Fruit fly (Drosophila melanogaster) whole organism, embryonic: ENCODE data around the gene CG33110.

Experiments used
- Ada2b ChIP-seq: fragments of 200-800 bp; sonication (Bioruptor generic); IDR thresholded peaks from 2 replicates; pipeline ENCODE4 v1.3.6; 2022; ENCODE audit warnings: missing biosample characterization, missing genetic modification characterization
- Adf1 ChIP-seq: fragments of 200-800 bp; sonication (Bioruptor generic); IDR thresholded peaks from 2 replicates; pipeline ENCODE4 v1.3.6; 2022; ENCODE audit warnings: missing biosample characterization, missing genetic modification characterization
- CG10979 ChIP-seq: fragments of 200-800 bp; sonication (Bioruptor generic); optimal IDR thresholded peaks from 2 replicates; lab custom pipeline; 2018; ENCODE audit warnings: missing biosample characterization, mild to moderate bottlenecking, missing genetic modification characterization, moderate library complexity
- CG11695 ChIP-seq: fragments of 200-800 bp; sonication (Bioruptor generic); IDR thresholded peaks from 3 replicates; pipeline ENCODE4 v1.3.6; 2022; ENCODE audit warnings: missing biosample characterization, missing genetic modification characterization
- CG1233 ChIP-seq: fragments of 200-800 bp; sonication (Bioruptor generic); optimal IDR thresholded peaks from 4 replicates; lab custom pipeline; 2018; ENCODE audit warnings: missing biosample characterization, mild to moderate bottlenecking, missing genetic modification characterization
- CG12391 ChIP-seq: fragments of 200-800 bp; sonication (Bioruptor generic); optimal IDR thresholded peaks from 3 replicates; lab custom pipeline; 2018; ENCODE audit warnings: missing biosample characterization, mild to moderate bottlenecking, missing genetic modification characterization, moderate library complexity
- CG12744 ChIP-seq: fragments of 200-800 bp; sonication (Bioruptor generic); optimal IDR thresholded peaks from 2 replicates; lab custom pipeline; 2016; ENCODE audit warnings: missing biosample characterization, missing genetic modification characterization
- CG15601 ChIP-seq: fragments of 200-800 bp; sonication (Bioruptor generic); optimal IDR thresholded peaks from 3 replicates; lab custom pipeline; 2019; ENCODE audit warnings: missing biosample characterization, mild to moderate bottlenecking, missing genetic modification characterization, moderate library complexity
- CG15696 ChIP-seq: fragments of 200-800 bp; sonication (Bioruptor generic); optimal IDR thresholded peaks from 2 replicates; lab custom pipeline; 2019; ENCODE audit warnings: missing biosample characterization, mild to moderate bottlenecking, missing genetic modification characterization, moderate library complexity
- CG17186 ChIP-seq: fragments of 200-800 bp; sonication (Bioruptor generic); optimal IDR thresholded peaks from 3 replicates; lab custom pipeline; 2017; ENCODE audit warnings: missing biosample characterization, missing genetic modification reagents, missing genetic modification characterization
- CG17328 ChIP-seq: fragments of 200-800 bp; sonication (Bioruptor generic); IDR thresholded peaks from 2 replicates; pipeline ENCODE4 v1.3.6; 2022; ENCODE audit warnings: missing biosample characterization, missing genetic modification characterization
- CG17359 ChIP-seq: fragments of 200-800 bp; sonication (Bioruptor generic); optimal IDR thresholded peaks from 3 replicates; lab custom pipeline; 2018; ENCODE audit warnings: missing biosample characterization, mild to moderate bottlenecking, missing genetic modification characterization, moderate library complexity
- CG17385 ChIP-seq: fragments of 200-800 bp; sonication (Bioruptor generic); optimal IDR thresholded peaks from 3 replicates; lab custom pipeline; 2018; ENCODE audit warnings: missing biosample characterization, mild to moderate bottlenecking, missing genetic modification characterization
- CG17802 ChIP-seq: fragments of 200-800 bp; sonication (Bioruptor generic); optimal IDR thresholded peaks from 2 replicates; lab custom pipeline; 2018; ENCODE audit warnings: missing biosample characterization, mild to moderate bottlenecking, missing genetic modification characterization, moderate library complexity
- CG18262 ChIP-seq: fragments of 200-800 bp; optimal IDR thresholded peaks from 3 replicates; lab custom pipeline; 2019; ENCODE audit warnings: missing biosample characterization, mild to moderate bottlenecking, missing genetic modification characterization, moderate library complexity
- CG2712 ChIP-seq: fragments of 200-800 bp; optimal IDR thresholded peaks from 3 replicates; lab custom pipeline; 2019; ENCODE audit warnings: missing biosample characterization, mild to moderate bottlenecking, missing genetic modification characterization, moderate library complexity
- CG4820 ChIP-seq: fragments of 200-800 bp; sonication (Bioruptor generic); optimal IDR thresholded peaks from 3 replicates; lab custom pipeline; 2016; ENCODE audit warnings: missing biosample characterization, missing genetic modification characterization
- CG6654 ChIP-seq: fragments of 200-800 bp; sonication (Bioruptor generic); optimal IDR thresholded peaks from 2 replicates; lab custom pipeline; 2017; ENCODE audit warnings: missing biosample characterization, mild to moderate bottlenecking, missing genetic modification characterization
- CG6689 ChIP-seq: fragments of 200-800 bp; sonication (Bioruptor generic); IDR thresholded peaks from 2 replicates; pipeline ENCODE4 v1.3.6; 2022; ENCODE audit warnings: missing biosample characterization, missing genetic modification characterization
- CG8089 ChIP-seq: fragments of 200-800 bp; sonication (Bioruptor generic); optimal IDR thresholded peaks from 3 replicates; lab custom pipeline; 2016; ENCODE audit warnings: missing biosample characterization, missing genetic modification characterization
- CG8290 ChIP-seq, 3 experiments: fragments of 200-800 bp; sonication (Bioruptor generic); optimal IDR thresholded peaks; 2 replicates each; lab custom pipeline; 2016 to 2019; ENCODE audit warnings: missing biosample characterization in 3 of 3, missing genetic modification characterization in 3 of 3, mild to moderate bottlenecking in 2 of 3, moderate library complexity in 1 of 3
- D19A ChIP-seq: fragments of 200-800 bp; optimal IDR thresholded peaks from 3 replicates; lab custom pipeline; 2019; ENCODE audit warnings: missing biosample characterization, mild to moderate bottlenecking, missing genetic modification characterization, moderate library complexity
- ERR ChIP-seq: fragments of 200-800 bp; sonication (Bioruptor generic); optimal IDR thresholded peaks from 2 replicates; lab custom pipeline; 2016; ENCODE audit warnings: missing biosample characterization, missing genetic modification characterization
- HmgZ ChIP-seq: fragments of 200-800 bp; sonication (Bioruptor generic); optimal IDR thresholded peaks from 2 replicates; lab custom pipeline; 2018; ENCODE audit warnings: missing biosample characterization, mild to moderate bottlenecking, missing genetic modification characterization
- Jarid2 ChIP-seq: fragments of 200-800 bp; sonication (Bioruptor generic); optimal IDR thresholded peaks from 3 replicates; lab custom pipeline; 2017; ENCODE audit warnings: mild to moderate bottlenecking, missing biosample characterization, missing genetic modification reagents, missing genetic modification characterization
- Nf-YA ChIP-seq: fragments of 200-800 bp; sonication (Bioruptor generic); IDR thresholded peaks from 2 replicates; pipeline ENCODE4 v1.3.6; 2022; ENCODE audit warnings: missing biosample characterization, missing genetic modification characterization
- PHDP ChIP-seq: fragments of 200-800 bp; sonication (Bioruptor generic); optimal IDR thresholded peaks from 3 replicates; lab custom pipeline; 2018; ENCODE audit warnings: missing biosample characterization, mild to moderate bottlenecking, missing genetic modification characterization, moderate library complexity
- Pdp1 ChIP-seq, 2 experiments: fragments of 200-800 bp; sonication (Bioruptor generic); optimal IDR thresholded peaks; 3 replicates each; lab custom pipeline; 2016; ENCODE audit warnings: missing biosample characterization in 2 of 2, missing genetic modification characterization in 2 of 2, mild to moderate bottlenecking in 1 of 2, moderate library complexity in 1 of 2
- Scr ChIP-seq: fragments of 200-800 bp; sonication (Bioruptor generic); IDR thresholded peaks from 2 replicates; pipeline ENCODE4 v1.3.6; 2022; ENCODE audit warnings: missing biosample characterization, missing genetic modification characterization; ENCODE audit not compliant: partially characterized antibody
- Tbp ChIP-seq: fragments of >200 bp; optimal IDR thresholded peaks from 2 replicates; lab custom pipeline; 2018; ENCODE audit warnings: missing biosample characterization, missing genetic modification characterization
- Usf ChIP-seq: fragments of 200-800 bp; sonication (Bioruptor generic); optimal IDR thresholded peaks from 2 replicates; lab custom pipeline; 2017; ENCODE audit warnings: missing genotype, missing biosample characterization, missing genetic modification characterization
- ap ChIP-seq: fragments of 200-800 bp; sonication (Bioruptor generic); IDR thresholded peaks from 2 replicates; pipeline ENCODE4 v1.3.6; 2022; ENCODE audit warnings: missing biosample characterization, missing genetic modification characterization
- bbx ChIP-seq: fragments of 200-800 bp; sonication (Bioruptor generic); IDR thresholded peaks from 2 replicates; pipeline ENCODE4 v1.3.6; 2022; ENCODE audit warnings: missing biosample characterization, missing genetic modification characterization; ENCODE audit not compliant: partially characterized antibody
- chm ChIP-seq: fragments of 200-800 bp; sonication (Bioruptor generic); IDR thresholded peaks from 2 replicates; pipeline ENCODE4 v1.3.6; 2022; ENCODE audit warnings: missing biosample characterization, missing genetic modification characterization
- ci ChIP-seq: fragments of 200-800 bp; sonication (Bioruptor generic); IDR thresholded peaks from 3 replicates; pipeline ENCODE4 v1.3.6; 2022; ENCODE audit warnings: missing biosample characterization, missing genetic modification characterization
- eve ChIP-seq, 2 experiments: fragments of >200 bp; optimal IDR thresholded peaks; 2 replicates each; lab custom pipeline; 2017; ENCODE audit warnings: missing biosample characterization in 2 of 2, missing genetic modification characterization in 2 of 2
- gem ChIP-seq: fragments of 200-800 bp; sonication (Bioruptor generic); optimal IDR thresholded peaks from 2 replicates; lab custom pipeline; 2019; ENCODE audit warnings: missing biosample characterization, mild to moderate bottlenecking, missing genetic modification characterization, moderate library complexity
- ind ChIP-seq: fragments of 200-800 bp; sonication (Bioruptor generic); optimal IDR thresholded peaks from 3 replicates; lab custom pipeline; 2016; ENCODE audit warnings: missing biosample characterization, missing genetic modification characterization
- kah ChIP-seq: fragments of 200-800 bp; sonication (Bioruptor generic); optimal IDR thresholded peaks from 2 replicates; lab custom pipeline; 2018; ENCODE audit warnings: missing biosample characterization, mild to moderate bottlenecking, missing genetic modification characterization
- odd ChIP-seq: fragments of 200-800 bp; sonication (Bioruptor generic); optimal IDR thresholded peaks from 2 replicates; lab custom pipeline; 2017; ENCODE audit warnings: missing biosample characterization, mild to moderate bottlenecking, missing genetic modification characterization
- sd ChIP-seq: fragments of 200-800 bp; sonication (Bioruptor generic); optimal IDR thresholded peaks from 3 replicates; lab custom pipeline; 2018; ENCODE audit warnings: missing biosample characterization, mild to moderate bottlenecking, missing genetic modification characterization, moderate library complexity
- sens ChIP-seq: fragments of 200-800 bp; sonication (Bioruptor generic); peaks from one replicate; lab custom pipeline; 2016; ENCODE audit warnings: missing biosample characterization, missing genetic modification characterization
- sug ChIP-seq: fragments of 200-800 bp; optimal IDR thresholded peaks from 2 replicates; lab custom pipeline; 2019; ENCODE audit warnings: missing biosample characterization, mild to moderate bottlenecking, missing genetic modification characterization, moderate library complexity
- vnd ChIP-seq: fragments of 200-800 bp; sonication (Bioruptor generic); IDR thresholded peaks from 3 replicates; pipeline ENCODE4 v1.3.6; 2022; ENCODE audit warnings: missing biosample characterization, missing genetic modification characterization; ENCODE audit not compliant: partially characterized antibody
- zfh1 ChIP-seq: fragments of 200-800 bp; sonication (Bioruptor generic); IDR thresholded peaks from 3 replicates; pipeline ENCODE4 v1.3.6; 2022; ENCODE audit warnings: missing biosample characterization, missing genetic modification characterization

CG33110 gene

dm6 chr3R:22625514-22626333 lies 55.7 kb downstream of the CG33110 start (continued):
- TF ChIP-seq CG6689 (GFP tag; lab: Robert Waterston, UW) (peak; percentile 57), CG8089 (GFP tag; lab: Kevin White, UChicago) (no peak), CG1233 (peak; percentile 12), kah (GFP tag; lab: Kevin White, UChicago) (no peak), sd (tag; lab: Kevin White, UChicago) (peak; percentile 63), CG8290 (GFP tag; optimal IDR thresholded peaks at IDR 0.05; lab: Kevin White, UChicago) (no peak), CG8290 (tag; optimal IDR thresholded peaks at IDR 0.05; lab: Kevin White, UChicago) (no peak), odd (peak; percentile 9), bbx (GFP tag; lab: Robert Waterston, UW) (no peak), CG17359 (tag; lab: Kevin White, UChicago) (peak; percentile 23), CG6654 (GFP tag; lab: Kevin White, UChicago) (no peak), D19A (tag; lab: Kevin White, UChicago) (peak; percentile 60), CG15601 (tag; lab: Kevin White, UChicago) (peak; percentile 51), zfh1 (GFP tag; lab: Robert Waterston, UW) (0 out of 3 replicates have a peak, but pooled peaks have one; percentile 3), CG17186 (GFP tag; lab: Kevin White, UChicago) (no peak), gem (peak; percentile 77), ERR (GFP tag; lab: Kevin White, UChicago) (no peak), Ada2b (GFP tag; lab: Robert Waterston, UW) (peak; percentile 20; the same call in 1 of the 2 replicates), Tbp (GFP tag; lab: Kevin White, UChicago) (no peak), CG17385 (GFP tag; lab: Kevin White, UChicago) (peak; percentile 22), ind (GFP tag; lab: Kevin White, UChicago) (peak; percentile 16)

dm6 chr3R:22626334-22626688 lies 56.3 kb downstream of the CG33110 start:
- TF ChIP-seq ci (GFP tag; lab: Robert Waterston, UW) (peak; percentile 44; the same call in 2 of the 3 replicates), CG4820 (GFP tag; lab: Kevin White, UChicago) (no peak), CG17328 (GFP tag; lab: Robert Waterston, UW) (0 out of 2 replicates have a peak, but pooled peaks have one; percentile 10), Pdp1 (GFP tag; optimal IDR thresholded peaks at IDR 0.05; lab: Kevin White, UChicago) (peak in 1 of 2 experiments; percentile 64), Jarid2 (GFP tag; lab: Kevin White, UChicago) (peak; percentile 8), CG12391 (tag; lab: Kevin White, UChicago) (no peak), chm (peak; percentile 61), Usf (no peak), ap (GFP tag; lab: Robert Waterston, UW) (no peak), CG10979 (tag; lab: Kevin White, UChicago) (no peak), CG8290 (GFP tag; optimal IDR thresholded peaks at IDR 0.05; lab: Kevin White, UChicago) (no peak), CG8290 (tag; optimal IDR thresholded peaks at IDR 0.05; lab: Kevin White, UChicago) (peak in 1 of 2 experiments; percentile 9), sens (peak; percentile 72)

- TF ChIP-seq CG2712 (tag; lab: Kevin White, UChicago), result peak; percentile 37
- peak; percentile 31 for TF ChIP-seq CG15696 (tag; lab: Kevin White, UChicago)
- TF ChIP-seq CG17802 (tag; lab: Kevin White, UChicago), result no peak
- TF ChIP-seq HmgZ (tag; lab: Kevin White, UChicago), result peak; percentile 77
- TF ChIP-seq PHDP (tag; lab: Kevin White, UChicago), result peak; percentile 57
- no peak for TF ChIP-seq eve (GFP tag; optimal IDR thresholded peaks at IDR 0.05; lab: Kevin White, UChicago)
- peak; percentile 56 for TF ChIP-seq CG12744
- no peak for TF ChIP-seq vnd
- TF ChIP-seq Scr (GFP tag; lab: Robert Waterston, UW), result peak; percentile 18; the same call in 1 of the 2 replicates
- TF ChIP-seq sug (tag; lab: Kevin White, UChicago), result peak; percentile 44
- TF ChIP-seq CG18262, result peak; percentile 16
- peak; percentile 56; the same call in 1 of the 2 replicates for TF ChIP-seq Nf-YA (GFP tag; lab: Robert Waterston, UW)
- TF ChIP-seq Adf1, result peak; percentile 63
- peak; percentile 83 for TF ChIP-seq kah (GFP tag; lab: Kevin White, UChicago)
- peak; percentile 26; the same call in 1 of the 3 replicates for TF ChIP-seq CG11695
Measured at dm6 chr3R:22626842-22627392, 56.9 kb downstream of the CG33110 start.
